Worm (Caenorhabditis elegans) whole organism, L4 larva: ENCODE results near the gene egl-45.

Experiments used
- ceh-28 ChIP-seq: fragments of 150-350 bp; optimal IDR thresholded peaks from 2 replicates; lab custom pipeline; 2014; ENCODE audit warnings: missing biosample characterization, missing genetic modification reagents, missing genetic modification characterization
- ceh-82 ChIP-seq: sonication (generic microtip); optimal IDR thresholded peaks from 2 replicates; lab custom pipeline; 2017; ENCODE audit warnings: missing biosample characterization, missing genetic modification characterization
- fkh-10 ChIP-seq: fragments of 150-350 bp; optimal IDR thresholded peaks from 2 replicates; lab custom pipeline; 2014; ENCODE audit warnings: missing biosample characterization, missing genetic modification reagents, missing genetic modification characterization
- mdl-1 ChIP-seq, 2 experiments: fragments of 150-350 bp in 1 of 2; sonication (generic microtip) in 1 of 2; optimal IDR thresholded peaks; 2 replicates each; lab custom pipeline; 2014 to 2017; ENCODE audit warnings: missing biosample characterization in 2 of 2, missing genetic modification characterization in 2 of 2
- nhr-76 ChIP-seq: fragments of 150-350 bp; optimal IDR thresholded peaks from 2 replicates; lab custom pipeline; 2014; ENCODE audit warnings: missing biosample characterization, missing genetic modification characterization
- nhr-77 ChIP-seq: fragments of 150-350 bp; optimal IDR thresholded peaks from 2 replicates; lab custom pipeline; 2014; ENCODE audit warnings: missing biosample characterization, missing genetic modification characterization
- snpc-4 ChIP-seq: fragments of 150-350 bp; optimal IDR thresholded peaks from 2 replicates; lab custom pipeline; 2014; ENCODE audit warnings: missing biosample characterization, missing genetic modification characterization
- zfp-3 ChIP-seq: fragments of 200-800 bp; sonication (Bioruptor generic); conservative IDR thresholded peaks from 2 replicates; pipeline ENCODE4 v1.3.6; 2022; ENCODE audit warnings: missing genetic modification reagents, missing genetic modification characterization, missing compliant biosample characterization

DNA sequence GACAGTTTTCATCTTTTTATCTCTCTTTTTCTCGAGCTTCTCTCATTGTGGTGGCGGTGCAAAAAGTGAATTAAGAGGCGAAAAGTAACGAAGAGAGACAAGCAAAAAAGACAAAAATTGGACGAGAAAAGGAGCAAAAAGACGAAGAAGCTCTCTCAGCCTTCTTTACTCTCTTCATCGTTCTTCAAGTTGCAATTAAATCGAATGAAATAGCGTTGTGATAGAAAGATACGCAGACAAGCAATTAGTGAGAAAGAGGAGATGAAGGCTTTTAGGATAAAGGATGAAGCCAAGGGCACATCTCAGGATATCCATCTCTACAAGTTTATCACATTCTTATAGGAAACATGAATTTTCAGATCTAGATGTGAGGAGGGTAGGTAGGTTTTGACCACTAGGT, 19.7 kb upstream of the egl-45 start:
- TF ChIP-seq nhr-76 (tag; lab: Kevin White, UChicago): no peak
- no peak for TF ChIP-seq snpc-4 (tag; lab: Kevin White, UChicago)
- no peak for TF ChIP-seq ceh-28
- TF ChIP-seq mdl-1 (tag; optimal IDR thresholded peaks at IDR 0.05; lab: Kevin White, UChicago): no peak
- no peak for TF ChIP-seq zfp-3 (GFP tag; lab: Robert Waterston, UW)
- TF ChIP-seq nhr-77 (tag; lab: Kevin White, UChicago): no peak
- no peak for TF ChIP-seq ceh-82 (tag; lab: Kevin White, UChicago)
- TF ChIP-seq fkh-10 (GFP tag; lab: Kevin White, UChicago): peak; percentile 17
